Worm (Caenorhabditis elegans): ENCODE results near the gene sfxn-1.5.

ce11 chrX:11638987-11639386 is 22.5 kb downstream of the sfxn-1.5 start:
- no peak for TF ChIP-seq nhr-12 (tag; optimal IDR thresholded peaks at IDR 0.05)
- TF ChIP-seq aly-2 (tag; optimal IDR thresholded peaks at IDR 0.05): no peak
- no peak for TF ChIP-seq snpc-4 (tag; optimal IDR thresholded peaks at IDR 0.05)
- TF ChIP-seq nhr-25 (tag; optimal IDR thresholded peaks at IDR 0.05): no peak

All from whole organism, L3 larva.